Fruit fly (Drosophila melanogaster): ENCODE data around the gene mRpL21.

The mRpL21 gene

dm6 chr3L:19230801-19231547, 23.9 kb downstream of the mRpL21 start (continued):
- no peak for TF ChIP-seq CG4360 (GFP tag; IDR thresholded peaks at IDR 0.05)
- peak; percentile 6 for TF ChIP-seq CG14710 (tag; optimal IDR thresholded peaks at IDR 0.05)
- no peak for TF ChIP-seq CG3995 (GFP tag; optimal IDR thresholded peaks at IDR 0.05)
- no peak for TF ChIP-seq CG7271 (tag; optimal IDR thresholded peaks at IDR 0.05)
- no peak; the same call in 1 of the 2 replicates for TF ChIP-seq ranshi (GFP tag; IDR thresholded peaks at IDR 0.05)
- peak; percentile 48 for TF ChIP-seq CG2712 (tag; optimal IDR thresholded peaks at IDR 0.05)
- TF ChIP-seq pfk (GFP tag; optimal IDR thresholded peaks at IDR 0.05) = no peak
- no peak for TF ChIP-seq CrebB (tag; optimal IDR thresholded peaks at IDR 0.05)
- TF ChIP-seq Blimp-1 (GFP tag; optimal IDR thresholded peaks at IDR 0.05) = peak; percentile 37
- TF ChIP-seq Tbp (GFP tag; optimal IDR thresholded peaks at IDR 0.05) = no peak
- no peak for TF ChIP-seq CG6765 (GFP tag; optimal IDR thresholded peaks at IDR 0.05)
- TF ChIP-seq unpg (GFP tag; optimal IDR thresholded peaks at IDR 0.05) = peak; percentile 50
- TF ChIP-seq CG2202 (tag; optimal IDR thresholded peaks at IDR 0.05) = no peak
- no peak for TF ChIP-seq H15 (GFP tag; IDR thresholded peaks at IDR 0.05)
- TF ChIP-seq CG17612 (GFP tag; IDR thresholded peaks at IDR 0.05) = no peak
- no peak for TF ChIP-seq CG14667 (GFP tag; IDR thresholded peaks at IDR 0.05)
- no peak for TF ChIP-seq HmgZ (tag; optimal IDR thresholded peaks at IDR 0.05)
- no peak for TF ChIP-seq Dip2 (GFP tag; IDR thresholded peaks at IDR 0.05)
- TF ChIP-seq Dip3 (GFP tag; optimal IDR thresholded peaks at IDR 0.05) = no peak
- TF ChIP-seq CG5953 (GFP tag; IDR thresholded peaks at IDR 0.05) = no peak
- no peak for TF ChIP-seq wek (GFP tag; optimal IDR thresholded peaks at IDR 0.05)
- TF ChIP-seq esg (GFP tag; conservative IDR thresholded peaks at IDR 0.05) = 0 out of 2 replicates have a peak, but pooled peaks have one; percentile 8
- no peak for TF ChIP-seq dm (GFP tag; optimal IDR thresholded peaks at IDR 0.05)
- TF ChIP-seq Antp (GFP tag; optimal IDR thresholded peaks at IDR 0.05) = no peak
- no peak for TF ChIP-seq CG2889 (GFP tag; IDR thresholded peaks at IDR 0.05)
- no peak for TF ChIP-seq amos (GFP tag; IDR thresholded peaks at IDR 0.05; ENCODE audit: partially characterized antibody)
- TF ChIP-seq Dek (tag; optimal IDR thresholded peaks at IDR 0.05) = no peak
- TF ChIP-seq CG3281 (GFP tag; optimal IDR thresholded peaks at IDR 0.05) = peak; percentile 30
- no peak for TF ChIP-seq tio (GFP tag; optimal IDR thresholded peaks at IDR 0.05)
- TF ChIP-seq CG10654 (GFP tag; optimal IDR thresholded peaks at IDR 0.05) = no peak
- no peak for TF ChIP-seq ssp (GFP tag; IDR thresholded peaks at IDR 0.05)
- TF ChIP-seq CG10431 (GFP tag; optimal IDR thresholded peaks at IDR 0.05) = no peak
- TF ChIP-seq sc (optimal IDR thresholded peaks at IDR 0.05) = no peak
- no peak for TF ChIP-seq sc (GFP tag; optimal IDR thresholded peaks at IDR 0.05)
- TF ChIP-seq jumu (GFP tag; optimal IDR thresholded peaks at IDR 0.05) = no peak
- TF ChIP-seq CG15601 (tag; optimal IDR thresholded peaks at IDR 0.05) = no peak
- TF ChIP-seq Side (GFP tag; optimal IDR thresholded peaks at IDR 0.05) = no peak
- TF ChIP-seq h (optimal IDR thresholded peaks at IDR 0.05) = no peak
- TF ChIP-seq ac (GFP tag; optimal IDR thresholded peaks at IDR 0.05) = no peak
- no peak for TF ChIP-seq Doc2 (GFP tag; IDR thresholded peaks at IDR 0.05)
- no peak for TF ChIP-seq Nf-YC (tag; optimal IDR thresholded peaks at IDR 0.05)
- no peak for TF ChIP-seq chif (GFP tag; optimal IDR thresholded peaks at IDR 0.05)
- TF ChIP-seq B-H2 (GFP tag; optimal IDR thresholded peaks at IDR 0.05) = no peak
- TF ChIP-seq pzg (GFP tag; optimal IDR thresholded peaks at IDR 0.05) = no peak
- TF ChIP-seq Dref (GFP tag; IDR thresholded peaks at IDR 0.05) = no peak
- no peak for TF ChIP-seq Fer3 (tag; optimal IDR thresholded peaks at IDR 0.05)
- no peak for TF ChIP-seq Ets97D (GFP tag; optimal IDR thresholded peaks at IDR 0.05)
- no peak for TF ChIP-seq D (optimal IDR thresholded peaks at IDR 0.05)
- no peak for TF ChIP-seq D (GFP tag; optimal IDR thresholded peaks at IDR 0.05)
- TF ChIP-seq CG13287 (GFP tag; IDR thresholded peaks at IDR 0.05; ENCODE audit: partially characterized antibody) = no peak
- no peak for TF ChIP-seq wor (GFP tag; IDR thresholded peaks at IDR 0.05)
